Fruit fly (Drosophila melanogaster) whole organism, wandering third instar larva: ENCODE data around the gene mtDNA-helicase.
A peak's percentile ranks its signal among the peaks of the same experiment; 100 is the strongest.

Experiments
- Abd-B ChIP-seq: fragments of >200 bp; optimal IDR thresholded peaks from 2 replicates; lab custom pipeline; 2017; ENCODE audit warnings: missing biosample characterization, missing genetic modification characterization
- CG32264 ChIP-seq: fragments of 200-800 bp; sonication (Bioruptor generic); optimal IDR thresholded peaks from 2 replicates; lab custom pipeline; 2016; ENCODE audit warnings: missing biosample characterization, missing genetic modification characterization
- CG9705 ChIP-seq: fragments of 200-800 bp; sonication (Bioruptor generic); optimal IDR thresholded peaks from 2 replicates; lab custom pipeline; 2018; ENCODE audit warnings: missing biosample characterization, mild to moderate bottlenecking, missing genetic modification characterization
- CrebA ChIP-seq: fragments of 200-800 bp; sonication (Bioruptor generic); optimal IDR thresholded peaks from 2 replicates; lab custom pipeline; 2016; ENCODE audit warnings: missing biosample characterization, mild to moderate bottlenecking, missing genetic modification characterization, borderline replicate concordance
- Dfd ChIP-seq: fragments of >200 bp; optimal IDR thresholded peaks from 2 replicates; lab custom pipeline; 2017; ENCODE audit warnings: missing biosample characterization, missing genetic modification characterization
- Dif ChIP-seq: fragments of 200-275, 200-300 bp; sonication (Bioruptor generic); optimal IDR thresholded peaks from 2 replicates; lab custom pipeline; 2018; ENCODE audit warnings: missing biosample characterization, missing genetic modification characterization; ENCODE audit not compliant: partially characterized antibody
- GATAd ChIP-seq: sonication (Bioruptor generic); optimal IDR thresholded peaks from 2 replicates; lab custom pipeline; 2016; ENCODE audit warnings: missing biosample characterization, missing genetic modification characterization
- HLH106 ChIP-seq: fragments of 200-800 bp; optimal IDR thresholded peaks from 3 replicates; lab custom pipeline; 2019; ENCODE audit warnings: missing biosample characterization, mild to moderate bottlenecking, missing genetic modification characterization, moderate library complexity
- Hnf4 ChIP-seq: fragments of 200-800 bp; sonication (Bioruptor generic); optimal IDR thresholded peaks from 2 replicates; lab custom pipeline; 2016; ENCODE audit warnings: missing biosample characterization, mild to moderate bottlenecking, missing genetic modification characterization
- Hr78 ChIP-seq: fragments of >200 bp; optimal IDR thresholded peaks from 2 replicates; lab custom pipeline; 2017; ENCODE audit warnings: missing biosample characterization, missing genetic modification characterization
- Hr83 ChIP-seq: fragments of 200-300 bp; sonication (Bioruptor generic); optimal IDR thresholded peaks from 2 replicates; lab custom pipeline; 2016; ENCODE audit warnings: missing biosample characterization, mild to moderate bottlenecking, missing genetic modification characterization, moderate library complexity; ENCODE audit not compliant: poor library complexity, severe bottlenecking
- Jra ChIP-seq: sonication (Bioruptor generic); optimal IDR thresholded peaks from 2 replicates; lab custom pipeline; 2016; ENCODE audit warnings: missing biosample characterization, missing genetic modification characterization
- Mio ChIP-seq: sonication (Bioruptor generic); optimal IDR thresholded peaks from 2 replicates; lab custom pipeline; 2016; ENCODE audit warnings: missing biosample characterization, missing genetic modification characterization
- Myc ChIP-seq: fragments of >200 bp; optimal IDR thresholded peaks from 2 replicates; lab custom pipeline; 2017
- N ChIP-seq: fragments of >200 bp; optimal IDR thresholded peaks from 2 replicates; lab custom pipeline; 2018; ENCODE audit warnings: missing biosample characterization, missing external identifiers, missing genetic modification characterization
- OdsH ChIP-seq: fragments of 200-800 bp; sonication (Bioruptor generic); optimal IDR thresholded peaks from 2 replicates; lab custom pipeline; 2016; ENCODE audit warnings: missing biosample characterization, mild to moderate bottlenecking, missing genetic modification characterization
- Rel ChIP-seq, 2 experiments: fragments of 200-800 bp; sonication (Bioruptor generic) in 1 of 2; optimal IDR thresholded peaks; 2 replicates in 1 of 2; 3 replicates in 1 of 2; lab custom pipeline; 2016 to 2019; ENCODE audit warnings: mild to moderate bottlenecking in 2 of 2, missing biosample characterization in 2 of 2, missing genetic modification characterization in 2 of 2, moderate library complexity in 1 of 2
- Sp1 ChIP-seq: fragments of 200-800 bp; sonication (Bioruptor generic); optimal IDR thresholded peaks from 3 replicates; lab custom pipeline; 2019; ENCODE audit warnings: missing biosample characterization, mild to moderate bottlenecking, missing genetic modification characterization, moderate library complexity
- Vsx2 ChIP-seq: fragments of 200-300, 225-300 bp; sonication (Bioruptor generic); optimal IDR thresholded peaks from 2 replicates; lab custom pipeline; 2018; ENCODE audit warnings: missing biosample characterization, missing genetic modification characterization; ENCODE audit not compliant: partially characterized antibody
- br ChIP-seq: fragments of 200-800 bp; sonication (Bioruptor generic); optimal IDR thresholded peaks from 2 replicates; lab custom pipeline; 2016; ENCODE audit warnings: missing biosample characterization, missing genetic modification characterization
- brk ChIP-seq: fragments of 200-800 bp; sonication (Bioruptor generic); optimal IDR thresholded peaks from 2 replicates; lab custom pipeline; 2016; ENCODE audit warnings: missing biosample characterization, mild to moderate bottlenecking, missing genetic modification characterization
- dl ChIP-seq, 2 experiments: fragments of 175-275, 200-275 bp in 1 of 2; fragments of 200-275 bp in 1 of 2; sonication (Bioruptor generic); optimal IDR thresholded peaks; lab custom pipeline; 2018; ENCODE audit warnings: mild to moderate bottlenecking in 2 of 2, missing biosample characterization in 2 of 2, missing genetic modification characterization in 2 of 2, moderate library complexity in 2 of 2; ENCODE audit not compliant: partially characterized antibody in 2 of 2, insufficient read depth in 1 of 2
- dmrt93B ChIP-seq: fragments of 200-800 bp; sonication (Bioruptor generic); optimal IDR thresholded peaks from 2 replicates; lab custom pipeline; 2018; ENCODE audit warnings: missing biosample characterization, mild to moderate bottlenecking, missing genetic modification characterization
- dsf ChIP-seq: sonication (Bioruptor generic); optimal IDR thresholded peaks from 2 replicates; lab custom pipeline; 2016; ENCODE audit warnings: missing biosample characterization, missing genetic modification characterization, borderline replicate concordance
- ey ChIP-seq: fragments of 200-800 bp; sonication (Bioruptor generic); optimal IDR thresholded peaks from 2 replicates; lab custom pipeline; 2016; ENCODE audit warnings: missing biosample characterization, missing genetic modification characterization
- foxo ChIP-seq, 2 experiments: fragments of 200-800 bp; sonication (Bioruptor generic); optimal IDR thresholded peaks; 2 replicates in 1 of 2; 3 replicates in 1 of 2; lab custom pipeline; 2016 to 2017; ENCODE audit warnings: missing biosample characterization in 2 of 2, missing genetic modification characterization in 2 of 2
- fru ChIP-seq: fragments of 200-800 bp; sonication (Bioruptor generic); optimal IDR thresholded peaks from 3 replicates; lab custom pipeline; 2016; ENCODE audit warnings: missing biosample characterization, mild to moderate bottlenecking, missing genetic modification characterization
- h ChIP-seq: fragments of 200-800 bp; sonication (Bioruptor generic); optimal IDR thresholded peaks from 3 replicates; lab custom pipeline; 2016; ENCODE audit warnings: missing biosample characterization, mild to moderate bottlenecking, missing genetic modification characterization
- jim ChIP-seq: fragments of 175-275, 200-325 bp; sonication (Bioruptor generic); optimal IDR thresholded peaks from 2 replicates; lab custom pipeline; 2016; ENCODE audit warnings: missing biosample characterization, mild to moderate bottlenecking, missing genetic modification characterization
- lola ChIP-seq: fragments of >200 bp; optimal IDR thresholded peaks from 2 replicates; lab custom pipeline; 2017; ENCODE audit warnings: missing biosample characterization, missing genetic modification characterization
- pan ChIP-seq: fragments of >200 bp; optimal IDR thresholded peaks from 2 replicates; lab custom pipeline; 2017
- psq ChIP-seq: fragments of 200-800 bp; sonication (Bioruptor generic); optimal IDR thresholded peaks from 3 replicates; lab custom pipeline; 2017; ENCODE audit warnings: missing biosample characterization, mild to moderate bottlenecking, missing genetic modification characterization, moderate library complexity
- rgr ChIP-seq: fragments of 200-800 bp; sonication (Bioruptor generic); optimal IDR thresholded peaks from 3 replicates; lab custom pipeline; 2016; ENCODE audit warnings: missing biosample characterization, mild to moderate bottlenecking, missing genetic modification characterization
- sage ChIP-seq: fragments of 200-800 bp; sonication (Bioruptor generic); optimal IDR thresholded peaks from 2 replicates; lab custom pipeline; 2016; ENCODE audit warnings: missing biosample characterization, mild to moderate bottlenecking, missing genetic modification characterization
- sv ChIP-seq: fragments of 200-800 bp; sonication (Bioruptor generic); optimal IDR thresholded peaks from 3 replicates; lab custom pipeline; 2016; ENCODE audit warnings: missing biosample characterization, missing genetic modification characterization
- tai ChIP-seq: sonication (Bioruptor generic); optimal IDR thresholded peaks from 2 replicates; lab custom pipeline; 2016; ENCODE audit warnings: missing biosample characterization, missing genetic modification characterization
- usp ChIP-seq: fragments of >200 bp; optimal IDR thresholded peaks from 2 replicates; lab custom pipeline; 2017; ENCODE audit warnings: missing biosample characterization, missing genetic modification characterization
- woc ChIP-seq: sonication (Bioruptor generic); optimal IDR thresholded peaks from 2 replicates; lab custom pipeline; 2016; ENCODE audit warnings: missing biosample characterization, mild to moderate bottlenecking, missing genetic modification characterization

Gene mtDNA-helicase

dm6 chr2L:9893183-9893582 lies at the start of gene mtDNA-helicase:
TSS of gene mtDNA-helicase (minus strand) at chr2L:9893446.
- TF ChIP-seq Myc (lab: Kevin White, UChicago) (peak; percentile 5), rgr (GFP tag; lab: Kevin White, UChicago) (peak; percentile 0), lola (GFP tag; lab: Kevin White, UChicago) (no peak)

dm6 chr2L:9938631-9939256 lies 45.5 kb upstream of the mtDNA-helicase start, which contains the start of the genes Datp and CG4619:
TSS of gene Datp (minus strand) at chr2L:9938790.
TSS of gene CG4619 (plus strand) at chr2L:9938863.
- TF ChIP-seq HLH106: peak; percentile 49
- no peak for TF ChIP-seq Mio (GFP tag; lab: Kevin White, UChicago)
- TF ChIP-seq Vsx2 (GFP tag; lab: Kevin White, UChicago): no peak
- TF ChIP-seq jim (GFP tag; lab: Kevin White, UChicago): no peak
- TF ChIP-seq Jra (GFP tag; lab: Kevin White, UChicago): peak; percentile 58
- TF ChIP-seq dl (GFP tag; optimal IDR thresholded peaks at IDR 0.05; lab: Kevin White, UChicago; ENCODE audit: insufficient read depth in 1 of 2, partially characterized antibody in 2 of 2): no peak
- TF ChIP-seq GATAd (GFP tag; lab: Kevin White, UChicago): no peak
- TF ChIP-seq N: no peak
- TF ChIP-seq Abd-B (GFP tag; lab: Kevin White, UChicago): no peak
- TF ChIP-seq lola (GFP tag; lab: Kevin White, UChicago): no peak
- TF ChIP-seq ey (GFP tag; lab: Kevin White, UChicago): no peak
- peak; percentile 2 to 69 for TF ChIP-seq foxo (GFP tag; optimal IDR thresholded peaks at IDR 0.05; lab: Kevin White, UChicago)
- TF ChIP-seq usp (GFP tag; lab: Kevin White, UChicago): no peak
- peak; percentile 34 for TF ChIP-seq Sp1 (GFP tag; lab: Kevin White, UChicago)
- peak; percentile 89 for TF ChIP-seq Myc (lab: Kevin White, UChicago)
- TF ChIP-seq sv: peak; percentile 46
- TF ChIP-seq Hnf4: peak; percentile 83
- TF ChIP-seq h (GFP tag; lab: Kevin White, UChicago): peak; percentile 60
- TF ChIP-seq rgr (GFP tag; lab: Kevin White, UChicago): peak; percentile 78
- TF ChIP-seq Dfd: no peak
- peak; percentile 23 for TF ChIP-seq psq (GFP tag; lab: Kevin White, UChicago)
- no peak for TF ChIP-seq CrebA (GFP tag; lab: Kevin White, UChicago)
- TF ChIP-seq tai: no peak
- no peak for TF ChIP-seq dmrt93B (GFP tag; lab: Kevin White, UChicago)
- TF ChIP-seq pan: no peak
- peak; percentile 78 for TF ChIP-seq Hr83 (GFP tag; lab: Kevin White, UChicago)
- no peak for TF ChIP-seq Hr78 (GFP tag; lab: Kevin White, UChicago)
- no peak for TF ChIP-seq sage (GFP tag; lab: Kevin White, UChicago)
- peak; percentile 20 for TF ChIP-seq CG32264
- TF ChIP-seq Dif: no peak
- peak; percentile 40 for TF ChIP-seq CG9705 (GFP tag; lab: Kevin White, UChicago)
- peak; percentile 52 for TF ChIP-seq OdsH (GFP tag; lab: Kevin White, UChicago)
- TF ChIP-seq fru (GFP tag; lab: Kevin White, UChicago): peak; percentile 52
- TF ChIP-seq brk: no peak
- no peak for TF ChIP-seq Rel (GFP tag; optimal IDR thresholded peaks at IDR 0.05; lab: Kevin White, UChicago)
- TF ChIP-seq Rel (tag; optimal IDR thresholded peaks at IDR 0.05; lab: Kevin White, UChicago): peak; percentile 36
- no peak for TF ChIP-seq dsf (GFP tag; lab: Kevin White, UChicago)
- TF ChIP-seq woc (GFP tag; lab: Kevin White, UChicago): no peak
- peak; percentile 58 for TF ChIP-seq br (GFP tag; lab: Kevin White, UChicago)
